Worm (Caenorhabditis elegans) whole organism, L4 larva: Measurements from ENCODE around the gene ZK470.2.

Source experiments
- F26F4.8 ChIP-seq: fragments of 200-800 bp; sonication (Bioruptor generic); conservative IDR thresholded peaks from 2 replicates; pipeline ENCODE4 v1.3.6; 2022; ENCODE audit warnings: missing genetic modification characterization, missing compliant biosample characterization
- F49E8.2 ChIP-seq: sonication (generic microtip); optimal IDR thresholded peaks from 2 replicates; lab custom pipeline; 2016; ENCODE audit warnings: missing compliant biosample characterization, mild to moderate bottlenecking, missing genetic modification characterization, borderline replicate concordance
- R02D3.7 ChIP-seq: fragments of 150-350 bp; sonication (generic microtip); optimal IDR thresholded peaks from 3 replicates; lab custom pipeline; 2014; ENCODE audit warnings: missing biosample characterization, missing genetic modification characterization
- Y105C5A.15 ChIP-seq: fragments of 200-800 bp; sonication (Bioruptor generic); IDR thresholded peaks from 2 replicates; pipeline ENCODE4 v1.3.6; 2022; ENCODE audit warnings: missing genetic modification characterization, missing compliant biosample characterization
- Y5F2A.4 ChIP-seq: fragments of 200-800 bp; sonication (Bioruptor generic); optimal IDR thresholded peaks from 2 replicates; lab custom pipeline; 2018; ENCODE audit warnings: mild to moderate bottlenecking, missing genetic modification characterization, missing compliant biosample characterization
- ZK546.5 ChIP-seq, 2 experiments: sonication (generic microtip); optimal IDR thresholded peaks; 2 replicates each; lab custom pipeline; 2017; ENCODE audit warnings: missing biosample characterization in 2 of 2, missing genetic modification characterization in 2 of 2
- ama-1 ChIP-seq: fragments of 150-350 bp; optimal IDR thresholded peaks from 2 replicates; lab custom pipeline; 2014; ENCODE audit warnings: inconsistent platforms, mixed read lengths
- arid-1 ChIP-seq: fragments of 200-800 bp; sonication (Bioruptor generic); conservative IDR thresholded peaks from 2 replicates; pipeline ENCODE4 v1.3.6; 2022; ENCODE audit warnings: missing genetic modification reagents, missing genetic modification characterization, missing compliant biosample characterization
- attf-4 ChIP-seq: sonication (generic microtip); optimal IDR thresholded peaks from 3 replicates; lab custom pipeline; 2017; ENCODE audit warnings: missing biosample characterization, missing genetic modification characterization
- ceh-20 ChIP-seq: fragments of 200-800 bp; sonication (Bioruptor generic); IDR thresholded peaks from 2 replicates; pipeline ENCODE4 v1.3.6; 2022; ENCODE audit warnings: missing genetic modification reagents, missing genetic modification characterization, missing compliant biosample characterization
- ceh-62 ChIP-seq: sonication (generic microtip); optimal IDR thresholded peaks from 2 replicates; lab custom pipeline; 2017; ENCODE audit warnings: missing biosample characterization, missing genetic modification characterization
- ceh-82 ChIP-seq: sonication (generic microtip); optimal IDR thresholded peaks from 2 replicates; lab custom pipeline; 2017; ENCODE audit warnings: missing biosample characterization, missing genetic modification characterization
- cey-2 ChIP-seq: sonication (generic microtip); optimal IDR thresholded peaks from 3 replicates; lab custom pipeline; 2017; ENCODE audit warnings: missing genetic modification characterization, mild to moderate bottlenecking, missing compliant biosample characterization, antibody characterized with exemption, borderline replicate concordance; ENCODE audit not compliant: insufficient read depth
- daf-16 ChIP-seq, 3 experiments: sonication (generic microtip); optimal IDR thresholded peaks; 2 replicates each; lab custom pipeline; 2016 to 2017; ENCODE audit warnings: missing genetic modification characterization in 3 of 3, missing genetic modification reagents in 3 of 3, mild to moderate bottlenecking in 2 of 3, missing compliant biosample characterization in 2 of 3, missing biosample characterization in 1 of 3, moderate library complexity in 1 of 3
- daf-19 ChIP-seq: fragments of 200-800 bp; sonication (Bioruptor generic); conservative IDR thresholded peaks from 2 replicates; pipeline ENCODE4 v1.3.6; 2022; ENCODE audit warnings: missing genetic modification characterization, missing compliant biosample characterization
- daf-8 ChIP-seq: fragments of 200-800 bp; sonication (Bioruptor generic); IDR thresholded peaks from 2 replicates; pipeline ENCODE4 v1.3.6; 2022; ENCODE audit warnings: missing genetic modification characterization, missing compliant biosample characterization
- dmd-9 ChIP-seq: fragments of 200-800 bp; sonication (Bioruptor generic); IDR thresholded peaks from 2 replicates; pipeline ENCODE4 v1.3.6; 2022; ENCODE audit warnings: missing genetic modification reagents, missing genetic modification characterization, missing compliant biosample characterization
- dve-1 ChIP-seq: sonication (generic microtip); optimal IDR thresholded peaks from 2 replicates; lab custom pipeline; 2017; ENCODE audit warnings: antibody characterized with exemption, mild to moderate bottlenecking, missing genetic modification characterization, missing compliant biosample characterization; ENCODE audit not compliant: insufficient read depth
- egl-27 ChIP-seq: sonication (generic microtip); optimal IDR thresholded peaks from 3 replicates; lab custom pipeline; 2017; ENCODE audit warnings: missing biosample characterization, missing genetic modification reagents, missing genetic modification characterization
- egl-43 ChIP-seq: fragments of 200-800 bp; sonication (Bioruptor generic); IDR thresholded peaks from 2 replicates; pipeline ENCODE4 v1.3.6; 2022; ENCODE audit warnings: missing genetic modification reagents, missing genetic modification characterization, missing compliant biosample characterization
- fos-1 ChIP-seq: fragments of 150-350 bp; optimal IDR thresholded peaks from 2 replicates; lab custom pipeline; 2014; ENCODE audit warnings: missing biosample characterization, missing genetic modification characterization
- gei-8 ChIP-seq: fragments of 200-800 bp; sonication (Bioruptor generic); optimal IDR thresholded peaks from 2 replicates; lab custom pipeline; 2018; ENCODE audit warnings: mild to moderate bottlenecking, missing genetic modification characterization, missing compliant biosample characterization
- hif-1 ChIP-seq, 2 experiments: sonication (generic microtip); optimal IDR thresholded peaks; 2 replicates each; lab custom pipeline; 2016 to 2017; ENCODE audit warnings: missing compliant biosample characterization in 2 of 2, missing genetic modification characterization in 2 of 2, missing genetic modification reagents in 2 of 2, missing genotype in 2 of 2, mild to moderate bottlenecking in 1 of 2
- hlh-30 ChIP-seq: sonication (generic microtip); optimal IDR thresholded peaks from 2 replicates; lab custom pipeline; 2017; ENCODE audit warnings: antibody characterized with exemption, mild to moderate bottlenecking, missing genetic modification characterization, missing compliant biosample characterization; ENCODE audit not compliant: insufficient read depth
- lin-1 ChIP-seq: fragments of 200-800 bp; sonication (Bioruptor generic); IDR thresholded peaks from 2 replicates; pipeline ENCODE4 v1.3.6; 2022; ENCODE audit warnings: missing genetic modification reagents, missing genetic modification characterization, missing compliant biosample characterization
- lin-38 ChIP-seq: fragments of 200-800 bp; sonication (Bioruptor generic); IDR thresholded peaks from 2 replicates; pipeline ENCODE4 v1.3.6; 2022; ENCODE audit warnings: missing genetic modification reagents, missing genetic modification characterization, missing compliant biosample characterization
- lin-39 ChIP-seq: fragments of 150-350 bp; optimal IDR thresholded peaks from 2 replicates; lab custom pipeline; 2014; ENCODE audit warnings: missing biosample characterization, missing genetic modification reagents, missing genetic modification characterization
- lir-3 ChIP-seq: sonication (generic microtip); optimal IDR thresholded peaks from 2 replicates; lab custom pipeline; 2016; ENCODE audit warnings: mild to moderate bottlenecking, missing genetic modification characterization, missing compliant biosample characterization
- mdl-1 ChIP-seq, 2 experiments: fragments of 150-350 bp in 1 of 2; sonication (generic microtip) in 1 of 2; optimal IDR thresholded peaks; 2 replicates each; lab custom pipeline; 2014 to 2017; ENCODE audit warnings: missing biosample characterization in 2 of 2, missing genetic modification characterization in 2 of 2
- mdt-29 ChIP-seq: fragments of 200-800 bp; sonication (Bioruptor generic); IDR thresholded peaks from 2 replicates; pipeline ENCODE4 v1.3.6; 2022; ENCODE audit warnings: missing genetic modification reagents, missing genetic modification characterization, missing compliant biosample characterization
- mxl-2 ChIP-seq: fragments of 200-800 bp; sonication (Bioruptor generic); conservative IDR thresholded peaks from 2 replicates; pipeline ENCODE4 v1.3.6; 2022; ENCODE audit warnings: missing genetic modification reagents, missing genetic modification characterization, missing compliant biosample characterization
- mxl-3 ChIP-seq: fragments of 200-800 bp; sonication (Bioruptor generic); optimal IDR thresholded peaks from 2 replicates; lab custom pipeline; 2018; ENCODE audit warnings: mild to moderate bottlenecking, missing genetic modification characterization, missing compliant biosample characterization
- nhr-111 ChIP-seq: fragments of 200-800 bp; sonication (Bioruptor generic); optimal IDR thresholded peaks from 2 replicates; lab custom pipeline; 2018; ENCODE audit warnings: mild to moderate bottlenecking, missing genetic modification characterization, missing compliant biosample characterization
- nhr-237 ChIP-seq: sonication (generic microtip); optimal IDR thresholded peaks from 2 replicates; lab custom pipeline; 2017; ENCODE audit warnings: missing biosample characterization, missing genetic modification characterization
- nhr-41 ChIP-seq: fragments of 200-800 bp; sonication (Bioruptor generic); IDR thresholded peaks from 2 replicates; pipeline ENCODE4 v1.3.6; 2022; ENCODE audit warnings: missing genetic modification reagents, missing genetic modification characterization, missing compliant biosample characterization
- nhr-42 ChIP-seq: fragments of 200-800 bp; sonication (Bioruptor generic); IDR thresholded peaks from 2 replicates; pipeline ENCODE4 v1.3.6; 2022; ENCODE audit warnings: missing genetic modification characterization, missing compliant biosample characterization
- nhr-77 ChIP-seq: fragments of 150-350 bp; optimal IDR thresholded peaks from 2 replicates; lab custom pipeline; 2014; ENCODE audit warnings: missing biosample characterization, missing genetic modification characterization
- php-3 ChIP-seq: fragments of 200-800 bp; sonication (Bioruptor generic); IDR thresholded peaks from 2 replicates; pipeline ENCODE4 v1.3.6; 2022; ENCODE audit warnings: missing genetic modification reagents, missing genetic modification characterization, missing compliant biosample characterization
- skn-1 ChIP-seq: fragments of 150-350 bp; optimal IDR thresholded peaks from 2 replicates; lab custom pipeline; 2014; ENCODE audit warnings: missing biosample characterization, missing genetic modification characterization
- snpc-1.2 ChIP-seq: fragments of 200-800 bp; sonication (Bioruptor generic); IDR thresholded peaks from 2 replicates; pipeline ENCODE4 v1.3.6; 2022; ENCODE audit warnings: missing genetic modification reagents, missing genetic modification characterization, missing compliant biosample characterization
- snpc-4 ChIP-seq: fragments of 150-350 bp; optimal IDR thresholded peaks from 2 replicates; lab custom pipeline; 2014; ENCODE audit warnings: missing biosample characterization, missing genetic modification characterization
- spr-1 ChIP-seq: sonication (generic microtip); optimal IDR thresholded peaks from 2 replicates; lab custom pipeline; 2016; ENCODE audit warnings: mild to moderate bottlenecking, missing genetic modification characterization, missing compliant biosample characterization
- spr-3 ChIP-seq: fragments of 200-800 bp; sonication (Bioruptor generic); optimal IDR thresholded peaks from 2 replicates; lab custom pipeline; 2018; ENCODE audit warnings: mild to moderate bottlenecking, missing genetic modification characterization, missing compliant biosample characterization
- tra-1 ChIP-seq: fragments of 200-800 bp; sonication (Bioruptor generic); IDR thresholded peaks from 2 replicates; pipeline ENCODE4 v1.3.6; 2022; ENCODE audit warnings: missing genetic modification reagents, missing genetic modification characterization, missing compliant biosample characterization
- unc-130 ChIP-seq: sonication (generic microtip); optimal IDR thresholded peaks from 2 replicates; lab custom pipeline; 2016; ENCODE audit warnings: missing genetic modification reagents, missing genetic modification characterization, missing compliant biosample characterization
- unc-39 ChIP-seq: sonication (generic microtip); optimal IDR thresholded peaks from 2 replicates; lab custom pipeline; 2017; ENCODE audit warnings: missing biosample characterization, missing genetic modification characterization
- unc-62 ChIP-seq, 3 experiments: fragments of 150-350 bp in 1 of 3; sonication (generic microtip); optimal IDR thresholded peaks in 2 of 3; peaks in 1 of 3; 1 replicate in 1 of 3; 2 replicates in 2 of 3; lab custom pipeline; 2014 to 2017; ENCODE audit warnings: missing biosample characterization in 3 of 3, missing genetic modification characterization in 3 of 3, missing genetic modification reagents in 3 of 3, missing genotype in 1 of 3
- vab-7 ChIP-seq: fragments of 200-800 bp; sonication (Bioruptor generic); IDR thresholded peaks from 2 replicates; pipeline ENCODE4 v1.3.6; 2022; ENCODE audit warnings: missing genetic modification reagents, missing genetic modification characterization, missing compliant biosample characterization
- zip-11 ChIP-seq: fragments of 200-800 bp; sonication (Bioruptor generic); IDR thresholded peaks from 2 replicates; pipeline ENCODE4 v1.3.6; 2022; ENCODE audit warnings: missing genetic modification characterization, missing compliant biosample characterization

The ZK470.2 gene

DNA sequence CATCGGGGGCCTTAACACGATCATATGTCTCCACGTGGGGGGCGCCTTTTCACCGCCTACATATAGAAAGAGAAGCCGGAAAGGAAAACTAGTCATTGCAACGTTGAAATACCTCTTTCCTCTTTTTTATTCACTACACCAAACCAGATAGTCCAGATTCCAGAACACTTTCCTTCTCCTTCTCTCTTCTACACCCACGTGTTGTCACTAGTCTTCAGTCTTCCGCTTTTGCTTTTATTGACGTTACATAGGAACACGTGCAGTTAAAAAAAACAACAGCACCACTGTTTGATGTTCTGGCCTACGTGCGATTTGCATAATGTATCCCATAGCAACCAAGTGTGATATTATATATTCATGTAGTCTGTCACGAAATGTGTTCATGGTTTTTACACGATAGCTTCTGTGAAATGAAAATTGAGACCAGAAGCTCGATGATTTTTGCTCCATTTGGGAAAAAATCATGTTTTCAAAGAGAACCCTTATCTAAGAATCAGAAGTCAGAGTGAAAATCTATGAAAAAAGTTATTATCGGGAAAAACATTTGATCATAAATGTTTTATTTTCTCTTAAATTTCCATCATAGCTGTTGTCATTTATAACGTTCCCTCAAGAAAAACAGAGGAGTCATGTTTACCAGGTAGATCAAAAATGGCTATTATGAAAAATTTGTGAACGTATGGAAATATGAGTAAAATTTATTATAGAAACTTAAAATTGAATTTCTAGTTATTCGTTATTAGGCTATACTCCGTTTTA, 8.5 kb downstream of the ZK470.2 start:
- no peak for TF ChIP-seq ceh-20 (GFP tag; lab: Robert Waterston, UW)
- no peak for TF ChIP-seq cey-2 (tag; lab: Kevin White, UChicago)
- no peak for TF ChIP-seq daf-16 (GFP tag; optimal IDR thresholded peaks at IDR 0.05; lab: Kevin White, UChicago)
- TF ChIP-seq daf-16 (tag; optimal IDR thresholded peaks at IDR 0.05; lab: Kevin White, UChicago) = peak; percentile 83
- TF ChIP-seq mdl-1 (tag; optimal IDR thresholded peaks at IDR 0.05; lab: Kevin White, UChicago) = peak; percentile 67 to 82
- TF ChIP-seq vab-7 (GFP tag; lab: Robert Waterston, UW) = no peak
- TF ChIP-seq R02D3.7 (tag; lab: Kevin White, UChicago) = no peak
- no peak for TF ChIP-seq nhr-111 (GFP tag; lab: Kevin White, UChicago)
- no peak for TF ChIP-seq F26F4.8 (GFP tag; lab: Robert Waterston, UW)
- no peak for TF ChIP-seq daf-8 (GFP tag; lab: Robert Waterston, UW)
- peak; percentile 46; the same call in 1 of the 2 replicates for TF ChIP-seq tra-1
- TF ChIP-seq lin-39 (tag; lab: Kevin White, UChicago) = no peak
- no peak for TF ChIP-seq egl-27 (tag; lab: Kevin White, UChicago)
- TF ChIP-seq lir-3 (tag; lab: Kevin White, UChicago) = no peak
- TF ChIP-seq mxl-2 (GFP tag; lab: Robert Waterston, UW) = no peak
- no peak for TF ChIP-seq skn-1 (tag; lab: Kevin White, UChicago)
- TF ChIP-seq nhr-42 (GFP tag; lab: Robert Waterston, UW) = no peak
- peak; percentile 80 for TF ChIP-seq mxl-3
- TF ChIP-seq unc-62 (GFP tag; optimal IDR thresholded peaks at IDR 0.05 in 1 of 2; lab: Kevin White, UChicago) = peak in 1 of 2 experiments; percentile 62
- no peak for TF ChIP-seq unc-62 (tag; optimal IDR thresholded peaks at IDR 0.05; lab: Kevin White, UChicago)
- TF ChIP-seq dmd-9 (GFP tag; lab: Robert Waterston, UW) = no peak
- TF ChIP-seq gei-8 (GFP tag; lab: Kevin White, UChicago) = no peak
- TF ChIP-seq lin-1 = no peak
- TF ChIP-seq nhr-41 = no peak
- no peak for TF ChIP-seq ZK546.5 (tag; optimal IDR thresholded peaks at IDR 0.05; lab: Kevin White, UChicago)
- TF ChIP-seq snpc-1.2 (GFP tag; lab: Robert Waterston, UW) = no peak
- TF ChIP-seq php-3 (GFP tag; lab: Robert Waterston, UW) = no peak
- no peak for TF ChIP-seq zip-11
- TF ChIP-seq snpc-4 = no peak
- no peak for TF ChIP-seq ceh-62 (tag; lab: Kevin White, UChicago)
- TF ChIP-seq unc-39 (tag; lab: Kevin White, UChicago) = no peak
- TF ChIP-seq mdt-29 (GFP tag; lab: Robert Waterston, UW) = no peak
- TF ChIP-seq spr-1 (tag; lab: Kevin White, UChicago) = peak; percentile 7
- TF ChIP-seq dve-1 = no peak
- TF ChIP-seq hif-1 (tag; optimal IDR thresholded peaks at IDR 0.05; lab: Kevin White, UChicago) = peak in 1 of 2 experiments; percentile 83
- no peak for TF ChIP-seq spr-3 (GFP tag; lab: Kevin White, UChicago)
- no peak for TF ChIP-seq Y105C5A.15 (GFP tag; lab: Robert Waterston, UW)
- TF ChIP-seq daf-19 (GFP tag; lab: Robert Waterston, UW) = no peak
- TF ChIP-seq F49E8.2 = no peak
- TF ChIP-seq lin-38 = no peak
- TF ChIP-seq hlh-30 (tag; lab: Kevin White, UChicago) = peak; percentile 78
- no peak for TF ChIP-seq nhr-77 (tag; lab: Kevin White, UChicago)
- no peak for TF ChIP-seq arid-1 (GFP tag; lab: Robert Waterston, UW)
- TF ChIP-seq ceh-82 (tag; lab: Kevin White, UChicago) = no peak
- TF ChIP-seq attf-4 (tag; lab: Kevin White, UChicago) = no peak
- TF ChIP-seq Y5F2A.4 (GFP tag; lab: Kevin White, UChicago) = no peak
- no peak for TF ChIP-seq egl-43 (GFP tag; lab: Robert Waterston, UW)
- no peak for TF ChIP-seq fos-1 (tag; lab: Kevin White, UChicago)
- TF ChIP-seq nhr-237 (tag; lab: Kevin White, UChicago) = no peak
- TF ChIP-seq unc-130 (GFP tag; lab: Kevin White, UChicago) = no peak
- TF ChIP-seq ama-1 (lab: Kevin White, UChicago) = peak; percentile 34
